Fruit fly (Drosophila melanogaster) whole organism, embryonic: ENCODE data around the gene Nrx-IV.
A peak's percentile ranks its signal among the peaks of the same experiment; 100 is the strongest.

Experiments
- Antp ChIP-seq: fragments of 200-800 bp; sonication (Bioruptor generic); optimal IDR thresholded peaks from 3 replicates; lab custom pipeline; 2016; ENCODE audit warnings: missing biosample characterization, missing genetic modification characterization
- Bteb2 ChIP-seq: fragments of 200-800 bp; sonication (Bioruptor generic); optimal IDR thresholded peaks from 2 replicates; lab custom pipeline; 2016; ENCODE audit warnings: missing biosample characterization, missing genetic modification characterization
- CG10147 ChIP-seq: fragments of 200-800 bp; sonication (Bioruptor generic); optimal IDR thresholded peaks from 2 replicates; lab custom pipeline; 2019; ENCODE audit warnings: missing biosample characterization, mild to moderate bottlenecking, missing genetic modification characterization, moderate library complexity
- CG10431 ChIP-seq: fragments of 200-800 bp; sonication (Bioruptor generic); optimal IDR thresholded peaks from 3 replicates; lab custom pipeline; 2018; ENCODE audit warnings: missing biosample characterization, mild to moderate bottlenecking, missing genetic modification characterization
- CG11504 ChIP-seq: fragments of 200-800 bp; sonication (Bioruptor generic); optimal IDR thresholded peaks from 3 replicates; lab custom pipeline; 2019; ENCODE audit warnings: missing biosample characterization, mild to moderate bottlenecking, missing genetic modification characterization, moderate library complexity
- CG12219 ChIP-seq: fragments of 200-800 bp; sonication (Bioruptor generic); optimal IDR thresholded peaks from 3 replicates; lab custom pipeline; 2018; ENCODE audit warnings: missing biosample characterization, mild to moderate bottlenecking, missing genetic modification characterization
- CG13424 ChIP-seq: fragments of 200-800 bp; sonication (Bioruptor generic); optimal IDR thresholded peaks from 2 replicates; lab custom pipeline; 2019; ENCODE audit warnings: missing biosample characterization, mild to moderate bottlenecking, missing genetic modification characterization, moderate library complexity
- CG17328 ChIP-seq: fragments of 200-800 bp; sonication (Bioruptor generic); IDR thresholded peaks from 2 replicates; pipeline ENCODE4 v1.3.6; 2022; ENCODE audit warnings: missing biosample characterization, missing genetic modification characterization
- CG17359 ChIP-seq: fragments of 200-800 bp; sonication (Bioruptor generic); optimal IDR thresholded peaks from 3 replicates; lab custom pipeline; 2018; ENCODE audit warnings: missing biosample characterization, mild to moderate bottlenecking, missing genetic modification characterization, moderate library complexity
- CG18262 ChIP-seq: fragments of 200-800 bp; optimal IDR thresholded peaks from 3 replicates; lab custom pipeline; 2019; ENCODE audit warnings: missing biosample characterization, mild to moderate bottlenecking, missing genetic modification characterization, moderate library complexity
- CG2712 ChIP-seq: fragments of 200-800 bp; optimal IDR thresholded peaks from 3 replicates; lab custom pipeline; 2019; ENCODE audit warnings: missing biosample characterization, mild to moderate bottlenecking, missing genetic modification characterization, moderate library complexity
- CG34224 ChIP-seq: fragments of 200-800 bp; sonication (Bioruptor generic); IDR thresholded peaks from 3 replicates; pipeline ENCODE4 v1.3.6; 2022; ENCODE audit warnings: missing biosample characterization, missing genetic modification characterization; ENCODE audit not compliant: partially characterized antibody
- CG34376 ChIP-seq: fragments of 200-800 bp; sonication (Bioruptor generic); optimal IDR thresholded peaks from 2 replicates; lab custom pipeline; 2018; ENCODE audit warnings: missing biosample characterization, mild to moderate bottlenecking, missing genetic modification characterization
- CG3995 ChIP-seq: fragments of 200-800 bp; sonication (Bioruptor generic); optimal IDR thresholded peaks from 3 replicates; lab custom pipeline; 2016; ENCODE audit warnings: missing biosample characterization, missing genetic modification characterization
- CG6175 ChIP-seq: fragments of 200-800 bp; sonication (Bioruptor generic); IDR thresholded peaks from 3 replicates; pipeline ENCODE4 v1.3.6; 2022; ENCODE audit warnings: missing biosample characterization, missing genetic modification characterization
- CG7556 ChIP-seq: fragments of 200-800 bp; sonication (Bioruptor generic); optimal IDR thresholded peaks from 2 replicates; lab custom pipeline; 2017; ENCODE audit warnings: missing biosample characterization, mild to moderate bottlenecking, missing genetic modification characterization
- CG7987 ChIP-seq: fragments of 200-800 bp; sonication (Bioruptor generic); optimal IDR thresholded peaks from 2 replicates; lab custom pipeline; 2018; ENCODE audit warnings: missing biosample characterization, mild to moderate bottlenecking, missing genetic modification characterization, moderate library complexity
- CG9797 ChIP-seq: fragments of 200-800 bp; sonication (Bioruptor generic); optimal IDR thresholded peaks from 3 replicates; lab custom pipeline; 2018; ENCODE audit warnings: missing biosample characterization, mild to moderate bottlenecking, missing genetic modification characterization
- CTCF ChIP-seq: fragments of 200-800 bp; sonication (Bioruptor generic); optimal IDR thresholded peaks from 2 replicates; lab custom pipeline; 2017; ENCODE audit warnings: missing biosample characterization, mild to moderate bottlenecking, missing genetic modification characterization, moderate library complexity
- Dref ChIP-seq: fragments of 200-800 bp; sonication (Bioruptor generic); IDR thresholded peaks from 2 replicates; pipeline ENCODE4 v1.3.6; 2022; ENCODE audit warnings: missing biosample characterization, missing genetic modification characterization
- HmgD ChIP-seq: fragments of 200-800 bp; sonication (Bioruptor generic); optimal IDR thresholded peaks from 3 replicates; lab custom pipeline; 2016; ENCODE audit warnings: missing biosample characterization, missing genetic modification characterization
- MTF-1 ChIP-seq: fragments of 200-800 bp; sonication (Bioruptor generic); optimal IDR thresholded peaks from 2 replicates; lab custom pipeline; 2018; ENCODE audit warnings: missing biosample characterization, mild to moderate bottlenecking, missing genetic modification characterization, borderline replicate concordance
- Mad ChIP-seq: fragments of 200-800 bp; sonication (Bioruptor generic); optimal IDR thresholded peaks from 2 replicates; lab custom pipeline; 2016; ENCODE audit warnings: missing biosample characterization, missing genetic modification characterization
- NC2α ChIP-seq: fragments of 200-800 bp; sonication (Bioruptor generic); optimal IDR thresholded peaks from 2 replicates; lab custom pipeline; 2016; ENCODE audit warnings: missing biosample characterization, missing genetic modification characterization
- NK7.1 ChIP-seq: fragments of 200-800 bp; sonication (Bioruptor generic); optimal IDR thresholded peaks from 3 replicates; lab custom pipeline; 2016; ENCODE audit warnings: missing biosample characterization, missing genetic modification characterization
- Neu2 ChIP-seq: fragments of 200-800 bp; sonication (Bioruptor generic); optimal IDR thresholded peaks from 3 replicates; lab custom pipeline; 2016; ENCODE audit warnings: missing biosample characterization, missing genetic modification characterization, borderline replicate concordance
- Oaz ChIP-seq: fragments of 200-800 bp; sonication (Bioruptor generic); IDR thresholded peaks from 2 replicates; pipeline ENCODE4 v1.3.6; 2022; ENCODE audit warnings: missing biosample characterization, missing genetic modification characterization
- Oli ChIP-seq: fragments of 200-800 bp; sonication (Bioruptor generic); optimal IDR thresholded peaks from 2 replicates; lab custom pipeline; 2018; ENCODE audit warnings: missing biosample characterization, mild to moderate bottlenecking, missing genetic modification characterization, moderate library complexity
- Opbp ChIP-seq: fragments of 200-800 bp; sonication (Bioruptor generic); IDR thresholded peaks from 3 replicates; pipeline ENCODE4 v1.3.6; 2022; ENCODE audit warnings: missing biosample characterization, missing genetic modification characterization; ENCODE audit not compliant: partially characterized antibody
- Optix ChIP-seq: fragments of 200-800 bp; sonication (Bioruptor generic); IDR thresholded peaks from 3 replicates; pipeline ENCODE4 v1.3.6; 2022; ENCODE audit warnings: missing biosample characterization, missing genetic modification characterization
- Sin3A ChIP-seq: fragments of >200 bp; optimal IDR thresholded peaks from 2 replicates; lab custom pipeline; 2018
- Xbp1 ChIP-seq: fragments of 200-800 bp; sonication (Bioruptor generic); optimal IDR thresholded peaks from 3 replicates; lab custom pipeline; 2016; ENCODE audit warnings: missing biosample characterization, mild to moderate bottlenecking, missing genetic modification characterization
- cad ChIP-seq: fragments of >200 bp; optimal IDR thresholded peaks from 2 replicates; lab custom pipeline; 2017; ENCODE audit warnings: missing biosample characterization, missing genetic modification characterization
- dpn ChIP-seq, 2 experiments: fragments of 200-800 bp; sonication (Bioruptor generic); optimal IDR thresholded peaks; 3 replicates each; lab custom pipeline; 2016; ENCODE audit warnings: missing biosample characterization in 2 of 2, missing genetic modification characterization in 2 of 2
- fd3F ChIP-seq: fragments of 200-800 bp; sonication (Bioruptor generic); optimal IDR thresholded peaks from 2 replicates; lab custom pipeline; 2018; ENCODE audit warnings: missing biosample characterization, mild to moderate bottlenecking, missing genetic modification characterization, moderate library complexity
- gem ChIP-seq: fragments of 200-800 bp; sonication (Bioruptor generic); optimal IDR thresholded peaks from 2 replicates; lab custom pipeline; 2019; ENCODE audit warnings: missing biosample characterization, mild to moderate bottlenecking, missing genetic modification characterization, moderate library complexity
- gro ChIP-seq: fragments of 200-800 bp; sonication (Bioruptor generic); optimal IDR thresholded peaks from 2 replicates; lab custom pipeline; 2016; ENCODE audit warnings: missing biosample characterization, missing genetic modification characterization
- her ChIP-seq: fragments of 200-800 bp; sonication (Bioruptor generic); optimal IDR thresholded peaks from 2 replicates; lab custom pipeline; 2016; ENCODE audit warnings: missing biosample characterization, missing genetic modification characterization
- kay ChIP-seq: fragments of 200-800 bp; sonication (Bioruptor generic); optimal IDR thresholded peaks from 2 replicates; lab custom pipeline; 2016; ENCODE audit warnings: missing biosample characterization, missing genetic modification characterization
- lab ChIP-seq: fragments of 200-800 bp; sonication (Bioruptor generic); optimal IDR thresholded peaks from 3 replicates; lab custom pipeline; 2017; ENCODE audit warnings: missing biosample characterization, missing genetic modification characterization, mild to moderate bottlenecking, moderate library complexity, missing genetic modification reagents
- nau ChIP-seq: fragments of 200-800 bp; sonication (Bioruptor generic); optimal IDR thresholded peaks from 3 replicates; lab custom pipeline; 2017; ENCODE audit warnings: missing biosample characterization, mild to moderate bottlenecking, missing genetic modification characterization, missing genetic modification reagents
- otp ChIP-seq: fragments of 200-800 bp; sonication (Bioruptor generic); IDR thresholded peaks from 3 replicates; pipeline ENCODE4, ENCODE4 v1.3.6; 2022; ENCODE audit warnings: missing biosample characterization, missing genetic modification characterization
- peb ChIP-seq: fragments of 200-800 bp; sonication (Bioruptor generic); IDR thresholded peaks from 2 replicates; pipeline ENCODE4 v1.3.6; 2022; ENCODE audit warnings: missing biosample characterization, missing genetic modification characterization
- ro ChIP-seq: fragments of 200-800 bp; sonication (Bioruptor generic); IDR thresholded peaks from 2 replicates; pipeline ENCODE4 v1.3.6; 2022; ENCODE audit warnings: missing biosample characterization, missing genetic modification characterization
- row ChIP-seq: fragments of 200-800 bp; sonication (Bioruptor generic); IDR thresholded peaks from 3 replicates; pipeline ENCODE4 v1.3.6; 2022; ENCODE audit warnings: missing biosample characterization, missing genetic modification characterization
- schlank ChIP-seq: fragments of 200-800 bp; sonication (Bioruptor generic); optimal IDR thresholded peaks from 2 replicates; lab custom pipeline; 2018; ENCODE audit warnings: missing biosample characterization, mild to moderate bottlenecking, missing genetic modification characterization
- sens-2 ChIP-seq: fragments of 200-800 bp; sonication (Bioruptor generic); IDR thresholded peaks from 2 replicates; pipeline ENCODE4 v1.3.6; 2022; ENCODE audit warnings: missing biosample characterization, missing genetic modification characterization
- tio ChIP-seq: fragments of 200-800 bp; sonication (Bioruptor generic); optimal IDR thresholded peaks from 2 replicates; lab custom pipeline; 2017; ENCODE audit warnings: missing biosample characterization, missing genetic modification characterization, inconsistent platforms
- tll ChIP-seq, 2 experiments: fragments of 200-800 bp in 1 of 2; fragments of >200 bp in 1 of 2; sonication (Bioruptor generic) in 1 of 2; optimal IDR thresholded peaks; 2 replicates each; lab custom pipeline; 2017 to 2019; ENCODE audit warnings: missing biosample characterization in 2 of 2, missing genetic modification characterization in 2 of 2, mild to moderate bottlenecking in 1 of 2, moderate library complexity in 1 of 2
- wor ChIP-seq: fragments of 200-800 bp; sonication (Bioruptor generic); IDR thresholded peaks from 2 replicates; pipeline ENCODE4 v1.3.6; 2022; ENCODE audit warnings: missing biosample characterization, missing genetic modification characterization
- zen ChIP-seq: fragments of 200-800 bp; sonication (Bioruptor generic); optimal IDR thresholded peaks from 3 replicates; lab custom pipeline; 2018; ENCODE audit warnings: missing biosample characterization, mild to moderate bottlenecking, missing genetic modification characterization, moderate library complexity

Nrx-IV gene

DNA sequence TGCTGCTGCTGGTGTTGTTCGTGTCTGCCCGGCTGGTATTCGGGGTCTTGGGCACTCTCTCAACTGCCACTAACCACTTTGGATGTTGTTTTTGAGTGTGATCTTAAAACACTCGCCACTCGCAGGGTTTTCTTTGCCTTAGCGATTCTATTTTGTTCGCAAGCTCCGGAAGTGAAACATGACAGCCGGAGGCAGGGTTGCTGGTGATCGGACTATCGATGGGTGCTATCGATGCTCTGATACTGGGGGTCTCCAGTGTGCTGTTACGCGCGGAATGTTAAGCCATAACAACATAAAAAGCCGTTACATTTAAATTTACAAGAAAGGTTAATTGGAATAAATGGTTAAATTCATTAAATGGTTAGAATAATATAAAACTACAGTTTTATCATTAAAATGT, 21.3 kb upstream of the Nrx-IV start, which contains the start of gene yps (continued):
- TF ChIP-seq Oli (tag; lab: Kevin White, UChicago) (peak; percentile 81), zen (tag; lab: Kevin White, UChicago) (peak; percentile 77), wor (GFP tag; lab: Robert Waterston, UW) (peak; percentile 56), CG13424 (peak; percentile 75), Antp (GFP tag; lab: Kevin White, UChicago) (peak; percentile 86), Neu2 (GFP tag; lab: Kevin White, UChicago) (peak; percentile 36), Mad (GFP tag; lab: Kevin White, UChicago) (peak; percentile 94), otp (GFP tag; lab: Robert Waterston, UW) (peak; percentile 97), CG2712 (tag; lab: Kevin White, UChicago) (peak; percentile 91), gro (GFP tag; lab: Kevin White, UChicago) (peak; percentile 96), Dref (peak; percentile 94), CG18262 (tag; lab: Kevin White, UChicago) (peak; percentile 86), NC2α (peak; percentile 87), CG3995 (GFP tag; lab: Kevin White, UChicago) (peak; percentile 77), kay (GFP tag; lab: Kevin White, UChicago) (peak; percentile 71), sens-2 (GFP tag; lab: Robert Waterston, UW) (peak; percentile 94), CG9797 (GFP tag; lab: Kevin White, UChicago) (peak; percentile 73), row (GFP tag; lab: Robert Waterston, UW) (peak; percentile 52; the same call in 2 of the 3 replicates), CG34376 (GFP tag; lab: Kevin White, UChicago) (peak; percentile 99), Sin3A (lab: Kevin White, UChicago) (peak; percentile 28), Opbp (peak; percentile 84), lab (peak; percentile 99), CG7556 (GFP tag; lab: Kevin White, UChicago) (peak; percentile 83), CG17359 (tag; lab: Kevin White, UChicago) (peak; percentile 93), CTCF (peak; percentile 68), her (GFP tag; lab: Kevin White, UChicago) (peak; percentile 96), MTF-1 (GFP tag; lab: Kevin White, UChicago) (peak; percentile 99), peb (peak; percentile 60), nau (no peak), CG6175 (GFP tag; lab: Robert Waterston, UW) (peak; percentile 87), fd3F (GFP tag; lab: Kevin White, UChicago) (peak; percentile 89), CG17328 (GFP tag; lab: Robert Waterston, UW) (peak; percentile 98), CG12219 (peak; percentile 94), HmgD (peak; percentile 95), tll (GFP tag; optimal IDR thresholded peaks at IDR 0.05; lab: Kevin White, UChicago) (peak in 1 of 2 experiments; percentile 62), CG34224 (GFP tag; lab: Robert Waterston, UW) (peak; percentile 55; the same call in 2 of the 3 replicates), CG7987 (GFP tag; lab: Kevin White, UChicago) (peak; percentile 100), CG10147 (GFP tag; lab: Kevin White, UChicago) (peak; percentile 85), NK7.1 (GFP tag; lab: Kevin White, UChicago) (peak; percentile 92), Xbp1 (GFP tag; lab: Kevin White, UChicago) (peak; percentile 91), ro (no peak), Bteb2 (GFP tag; lab: Kevin White, UChicago) (peak; percentile 93), Oaz (GFP tag; lab: Robert Waterston, UW) (peak; percentile 72), Optix (GFP tag; lab: Robert Waterston, UW) (peak; percentile 88), cad (GFP tag; lab: Kevin White, UChicago) (no peak), schlank (peak; percentile 97), gem (peak; percentile 76), tio (GFP tag; lab: Kevin White, UChicago) (no peak), CG10431 (GFP tag; lab: Kevin White, UChicago) (peak; percentile 97), CG11504 (tag; lab: Kevin White, UChicago) (peak; percentile 85), dpn (GFP tag; optimal IDR thresholded peaks at IDR 0.05; lab: Kevin White, UChicago) (peak; percentile 87 to 96)
